Worm (Caenorhabditis elegans): Measurements from ENCODE around the gene F32E10.8.

Gene F32E10.8

DNA sequence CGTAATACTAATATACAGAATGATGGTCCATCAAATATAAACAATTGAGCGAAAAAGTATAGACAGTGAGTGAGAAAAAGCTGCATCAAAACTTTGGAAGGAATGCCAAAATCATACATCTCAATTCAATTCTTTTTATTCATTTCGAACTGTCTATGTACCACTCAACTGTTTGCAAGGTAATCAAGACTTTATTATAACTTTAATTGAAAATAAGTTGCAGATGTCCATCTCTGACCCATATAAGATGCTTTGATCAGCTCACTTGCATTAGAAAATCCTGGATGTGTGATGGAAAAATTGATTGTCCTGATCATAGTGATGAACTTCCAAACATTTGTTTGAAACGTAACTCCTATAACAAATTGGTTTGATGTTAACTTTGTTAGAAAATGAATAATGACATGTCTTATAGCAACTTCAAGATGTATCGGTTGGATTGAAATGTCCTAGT is at the start of gene F32E10.8:
Gene F32E10.8 (plus strand): TSS at position 51 of the 454 bp plus-strand sequence.
- TF ChIP-seq ets-4 (tag; optimal IDR thresholded peaks at IDR 0.05) (no peak), K02D7.2 (tag; optimal IDR thresholded peaks at IDR 0.05) (no peak), rnt-1 (tag; optimal IDR thresholded peaks at IDR 0.05) (no peak), F13H6.1 (tag; optimal IDR thresholded peaks at IDR 0.05) (no peak), dve-1 (tag; optimal IDR thresholded peaks at IDR 0.05) (no peak), unc-3 (GFP tag; conservative IDR thresholded peaks at IDR 0.05) (no peak), unc-3 (tag; optimal IDR thresholded peaks at IDR 0.05) (no peak)

DNA sequence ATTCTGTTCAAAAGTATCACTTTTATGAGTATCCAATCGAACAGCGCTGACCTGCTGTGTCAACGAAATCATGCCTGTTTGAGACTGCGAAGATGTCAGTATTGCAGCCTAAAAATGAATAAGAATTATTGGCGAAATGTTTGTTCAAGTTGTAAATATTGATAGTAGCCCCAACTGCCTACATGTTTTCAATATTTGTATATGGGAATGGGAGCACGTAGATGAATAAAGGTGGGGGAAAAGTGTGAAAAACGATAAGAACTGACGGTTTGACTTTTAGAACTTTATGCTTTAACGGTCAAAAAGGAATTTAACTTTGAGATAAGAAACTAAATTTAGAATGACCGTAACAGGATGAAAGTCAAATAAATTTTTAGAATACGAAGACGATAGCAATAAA is 47.1 kb upstream of the F32E10.8 start:
- TF ChIP-seq ahr-1 (tag; optimal IDR thresholded peaks at IDR 0.05) = no peak
- no peak for TF ChIP-seq K09A11.1 (tag; optimal IDR thresholded peaks at IDR 0.05; ENCODE audit: insufficient read depth)
- no peak for TF ChIP-seq ceh-24 (tag; optimal IDR thresholded peaks at IDR 0.05)
- TF ChIP-seq madf-2 (tag; optimal IDR thresholded peaks at IDR 0.05) = no peak
- no peak for TF ChIP-seq ceh-31 (tag; optimal IDR thresholded peaks at IDR 0.05)

DNA sequence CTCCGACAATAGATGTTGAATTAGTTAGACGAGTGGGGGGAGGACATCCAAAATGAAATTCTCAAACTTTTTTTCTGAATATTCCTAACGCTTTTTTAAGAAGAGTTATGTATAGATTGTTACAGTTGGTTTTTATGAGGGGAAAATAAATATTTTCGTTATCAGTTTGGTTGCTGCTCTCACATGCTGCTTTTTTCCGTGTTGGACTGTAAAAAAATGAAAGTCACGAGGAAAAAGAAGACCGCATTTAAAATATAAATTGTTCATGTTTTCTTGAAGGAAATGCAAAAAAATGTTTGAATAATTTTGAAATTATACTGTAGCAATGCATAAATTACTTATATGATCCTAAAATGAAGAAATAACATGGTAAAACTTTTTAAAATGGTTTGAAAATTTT is 46.6 kb upstream of the F32E10.8 start:
- no peak for TF ChIP-seq pax-1 (tag; optimal IDR thresholded peaks at IDR 0.05)
- no peak for TF ChIP-seq tbx-7 (tag; optimal IDR thresholded peaks at IDR 0.05)
- no peak for TF ChIP-seq unc-86 (tag; optimal IDR thresholded peaks at IDR 0.05)
- TF ChIP-seq rnt-1 (tag; optimal IDR thresholded peaks at IDR 0.05) = no peak
- no peak for TF ChIP-seq zip-5 (tag; optimal IDR thresholded peaks at IDR 0.05)
- TF ChIP-seq syd-9 (tag; optimal IDR thresholded peaks at IDR 0.05) = no peak
- TF ChIP-seq hlh-8 (tag; optimal IDR thresholded peaks at IDR 0.05) = no peak
- no peak for TF ChIP-seq K09A11.1 (tag; optimal IDR thresholded peaks at IDR 0.05; ENCODE audit: insufficient read depth)
- TF ChIP-seq sdc-2 (tag; optimal IDR thresholded peaks at IDR 0.05) = no peak
- no peak for TF ChIP-seq ama-1 (optimal IDR thresholded peaks at IDR 0.05)
- no peak for TF ChIP-seq elt-2 (tag; optimal IDR thresholded peaks at IDR 0.05)
- TF ChIP-seq ets-4 (tag; optimal IDR thresholded peaks at IDR 0.05) = no peak
- no peak for TF ChIP-seq dve-1 (tag; optimal IDR thresholded peaks at IDR 0.05)
- no peak for TF ChIP-seq ceh-30 (tag; optimal IDR thresholded peaks at IDR 0.05)
- no peak for TF ChIP-seq ceh-48 (tag; optimal IDR thresholded peaks at IDR 0.05)
- TF ChIP-seq C08G9.2 (tag; optimal IDR thresholded peaks at IDR 0.05) = no peak
- TF ChIP-seq mec-3 (tag; optimal IDR thresholded peaks at IDR 0.05; ENCODE audit: borderline replicate concordance) = no peak
- TF ChIP-seq fkh-6 (tag; optimal IDR thresholded peaks at IDR 0.05) = no peak
- no peak for TF ChIP-seq ceh-18 (tag; optimal IDR thresholded peaks at IDR 0.05)

DNA sequence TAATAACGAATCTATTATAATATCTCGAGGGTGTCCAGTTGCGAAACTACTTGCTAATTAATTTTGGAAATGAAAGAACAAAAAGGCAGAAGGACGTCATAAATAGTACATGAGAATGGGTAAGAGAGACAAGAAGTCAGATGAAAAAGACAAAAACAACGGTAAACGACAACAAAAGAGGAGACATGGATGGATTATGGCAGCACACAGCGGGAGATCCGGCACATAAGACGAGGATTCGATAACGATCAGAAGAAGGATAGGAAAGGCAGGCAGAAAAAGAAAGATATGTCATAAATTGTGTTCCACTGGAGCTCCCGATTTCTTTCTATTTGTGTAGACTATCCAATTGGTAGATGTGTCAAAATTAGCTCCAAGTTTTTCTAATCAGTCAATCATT is 45.8 kb upstream of the F32E10.8 start:
- no peak for TF ChIP-seq npax-4 (tag; optimal IDR thresholded peaks at IDR 0.05)
- TF ChIP-seq ref-2 (tag; optimal IDR thresholded peaks at IDR 0.05) = peak; percentile 58

DNA sequence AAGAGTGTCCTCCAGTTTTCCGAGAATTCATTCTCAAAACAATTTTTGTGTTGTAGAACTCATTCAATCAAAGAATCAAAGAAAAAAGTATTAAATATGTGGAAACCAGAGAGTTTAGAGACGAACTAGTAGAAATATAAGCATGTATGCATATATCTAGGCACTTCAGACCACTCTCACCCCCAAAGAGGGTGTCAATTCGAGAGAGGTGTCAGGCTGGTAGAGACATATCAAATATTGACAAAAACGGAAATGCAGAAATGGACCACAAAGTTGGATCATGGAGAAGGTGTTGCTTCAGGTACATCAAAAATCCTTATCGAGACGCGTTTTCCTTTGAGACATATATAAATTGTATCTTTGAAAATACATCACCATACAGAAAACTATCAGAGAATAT is 43.7 kb upstream of the F32E10.8 start:
- TF ChIP-seq ceh-22 (tag; optimal IDR thresholded peaks at IDR 0.05) = no peak
- TF ChIP-seq hlh-30 (tag; optimal IDR thresholded peaks at IDR 0.05; ENCODE audit: insufficient read depth) = no peak
- TF ChIP-seq sox-2 (GFP tag; IDR thresholded peaks at IDR 0.05) = no peak
- TF ChIP-seq che-1 (tag; optimal IDR thresholded peaks at IDR 0.05) = no peak
- no peak for TF ChIP-seq pat-9 (tag; optimal IDR thresholded peaks at IDR 0.05)
- TF ChIP-seq ama-1 (optimal IDR thresholded peaks at IDR 0.05) = no peak
- no peak for TF ChIP-seq C08G9.2 (tag; optimal IDR thresholded peaks at IDR 0.05)
- no peak for TF ChIP-seq pqm-1 (tag; optimal IDR thresholded peaks at IDR 0.05)
- TF ChIP-seq K09A11.1 (tag; optimal IDR thresholded peaks at IDR 0.05; ENCODE audit: insufficient read depth) = no peak
- no peak for TF ChIP-seq hlh-8 (tag; optimal IDR thresholded peaks at IDR 0.05)
- TF ChIP-seq npax-4 (tag; optimal IDR thresholded peaks at IDR 0.05) = no peak
- TF ChIP-seq fkh-6 (tag; optimal IDR thresholded peaks at IDR 0.05) = no peak
- no peak for TF ChIP-seq C38D4.7 (GFP tag; optimal IDR thresholded peaks at IDR 0.05)
- TF ChIP-seq T23F11.4 (GFP tag; optimal IDR thresholded peaks at IDR 0.05) = no peak
- TF ChIP-seq madf-2 (tag; optimal IDR thresholded peaks at IDR 0.05) = no peak
- TF ChIP-seq unc-3 (GFP tag; conservative IDR thresholded peaks at IDR 0.05) = no peak
- no peak for TF ChIP-seq unc-3 (tag; optimal IDR thresholded peaks at IDR 0.05)
- no peak for TF ChIP-seq ceh-31 (tag; optimal IDR thresholded peaks at IDR 0.05)
- no peak for TF ChIP-seq lin-11 (tag; optimal IDR thresholded peaks at IDR 0.05)
- TF ChIP-seq ceh-2 (tag; optimal IDR thresholded peaks at IDR 0.05) = no peak

Data from whole organism, late embryonic.